3 worm cellular contexts compared by ENCODE assay signal in genomic region chrII:3118907-3119382, ce11.
TF ChIP-seq lines count a peak whose summit lies in the region.

Gene T10D4.6, plus strand, starts transcription at chrII:3119332.

TF ChIP-seq in whole organism, L1 larva, 84 proteins besides CTCF, POLR2A, EP300 and RAD21 (continued from another document):
- TF ChIP-seq nhr-12 (tag; optimal IDR thresholded peaks at IDR 0.05; lab: Kevin White, UChicago), result no peak
- TF ChIP-seq ztf-4 (tag; optimal IDR thresholded peaks at IDR 0.05; lab: Kevin White, UChicago), result no peak
- no peak for TF ChIP-seq C16A3.4 (tag; optimal IDR thresholded peaks at IDR 0.05; lab: Kevin White, UChicago)
- peak; percentile 46 to 63 for TF ChIP-seq lin-35 (GFP tag; optimal IDR thresholded peaks at IDR 0.05; lab: Kevin White, UChicago)
- TF ChIP-seq efl-1 (optimal IDR thresholded peaks at IDR 0.05; lab: Kevin White, UChicago), result peak; percentile 51 to 67
- peak in 1 of 2 experiments; percentile 45 for TF ChIP-seq efl-1 (GFP tag; optimal IDR thresholded peaks at IDR 0.05 in 1 of 2; lab: Kevin White, UChicago)
- TF ChIP-seq aha-1 (tag; optimal IDR thresholded peaks at IDR 0.05; lab: Kevin White, UChicago), result no peak
- TF ChIP-seq hlh-4 (tag; optimal IDR thresholded peaks at IDR 0.05; lab: Kevin White, UChicago), result no peak
- peak; percentile 80 for TF ChIP-seq F16B12.6 (tag; optimal IDR thresholded peaks at IDR 0.05; lab: Kevin White, UChicago)
- no peak for TF ChIP-seq unc-62 (GFP tag; optimal IDR thresholded peaks at IDR 0.05; lab: Kevin White, UChicago)
- TF ChIP-seq ceh-8 (GFP tag; optimal IDR thresholded peaks at IDR 0.05; lab: Kevin White, UChicago), result no peak
- TF ChIP-seq lsy-2 (tag; optimal IDR thresholded peaks at IDR 0.05; lab: Kevin White, UChicago), result peak in 1 of 2 experiments; percentile 40
- peak; percentile 34 for TF ChIP-seq mep-1 (tag; optimal IDR thresholded peaks at IDR 0.05; lab: Kevin White, UChicago)
- no peak for TF ChIP-seq efl-3 (GFP tag; optimal IDR thresholded peaks at IDR 0.05; lab: Kevin White, UChicago)
- TF ChIP-seq ceh-63 (GFP tag; optimal IDR thresholded peaks at IDR 0.05; lab: Kevin White, UChicago), result no peak
- TF ChIP-seq ceh-82 (tag; optimal IDR thresholded peaks at IDR 0.05; lab: Kevin White, UChicago), result peak in 1 of 3 experiments; percentile 19
- TF ChIP-seq unc-30 (tag; optimal IDR thresholded peaks at IDR 0.05; lab: Kevin White, UChicago), result no peak
- no peak for TF ChIP-seq zip-4 (GFP tag; optimal IDR thresholded peaks at IDR 0.05; lab: Kevin White, UChicago)

TF ChIP-seq in whole organism, late embryonic, 69 proteins besides CTCF, POLR2A, EP300 and RAD21 (continued from another document):
- TF ChIP-seq rnt-1 (tag; optimal IDR thresholded peaks at IDR 0.05; lab: Kevin White, UChicago) (no peak), ceh-34 (tag; optimal IDR thresholded peaks at IDR 0.05; lab: Kevin White, UChicago) (peak; percentile 40), elt-4 (tag; optimal IDR thresholded peaks at IDR 0.05; lab: Kevin White, UChicago) (no peak), ceh-2 (tag; optimal IDR thresholded peaks at IDR 0.05; lab: Kevin White, UChicago) (peak; percentile 0)
TF ChIP-seq in whole organism, late embryonic: peak in this region for 7.

TF ChIP-seq in whole organism, mixed stage, embryonic, 35 proteins besides CTCF, POLR2A, EP300 and RAD21 (continued from another document):
- TF ChIP-seq lin-13 (tag; optimal IDR thresholded peaks at IDR 0.05; lab: Kevin White, UChicago) (peak; percentile 17), mep-1 (tag; optimal IDR thresholded peaks at IDR 0.05; lab: Kevin White, UChicago) (peak; percentile 53), ceh-83 (GFP tag; optimal IDR thresholded peaks at IDR 0.05; lab: Kevin White, UChicago) (no peak), cnd-1 (tag; optimal IDR thresholded peaks at IDR 0.05; lab: Kevin White, UChicago) (no peak), ceh-39 (tag; optimal IDR thresholded peaks at IDR 0.05; lab: Kevin White, UChicago) (peak; percentile 9)
